Fruit fly (Drosophila melanogaster) S2 (cell line): ENCODE measurements around the gene CG31467.

ENCODE experiments used
- CG8478 ChIP-seq: fragments of >200 bp; optimal IDR thresholded peaks from 2 replicates; lab custom pipeline; 2018
- CTCF ChIP-seq, 2 experiments: fragments of >200 bp; optimal IDR thresholded peaks; 2 replicates each; lab custom pipeline; 2018

- TF ChIP-seq CTCF (optimal IDR thresholded peaks at IDR 0.05; lab: Kevin White, UChicago): no peak
- TF ChIP-seq CG8478 (lab: Kevin White, UChicago): no peak
These were observed 27.6 kb downstream of the CG31467 start for dm6 chr3R:10678935-10679565.
